Worm (Caenorhabditis elegans): Measurements from ENCODE around the gene Y32F6B.1.

DNA sequence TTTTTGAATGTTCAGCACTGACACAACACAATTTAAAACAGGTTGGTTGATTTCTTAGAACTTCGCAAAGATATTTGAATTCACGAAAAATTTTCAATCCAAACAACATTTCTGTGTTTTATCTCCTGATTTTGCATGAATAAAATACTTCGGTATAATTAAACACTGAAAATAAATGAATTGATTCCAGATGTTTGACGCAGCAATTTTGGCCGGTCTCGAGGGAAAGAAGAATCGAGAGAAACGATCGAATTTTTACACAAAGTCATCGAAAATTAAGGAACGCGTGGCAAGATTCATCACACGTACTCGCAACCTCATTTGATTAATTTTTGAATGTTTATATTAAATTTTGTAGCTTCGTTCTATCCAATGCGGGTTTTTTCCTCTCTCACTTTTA, 20.4 kb downstream of the Y32F6B.1 start:
- no peak for TF ChIP-seq B0035.1 (tag; optimal IDR thresholded peaks at IDR 0.05)
- no peak for TF ChIP-seq nhr-90 (tag; optimal IDR thresholded peaks at IDR 0.05)
- TF ChIP-seq snpc-4 (GFP tag; optimal IDR thresholded peaks at IDR 0.05) = no peak
- no peak for TF ChIP-seq snpc-4 (tag; optimal IDR thresholded peaks at IDR 0.05)

All from whole organism, young adult.